Worm (Caenorhabditis elegans) whole organism, L2 larva: ENCODE results near the gene C56E10.3.

Experiments
- alr-1 ChIP-seq: fragments of 150-350 bp; optimal IDR thresholded peaks from 2 replicates; lab custom pipeline; 2014; ENCODE audit warnings: missing biosample characterization, missing genetic modification characterization
- ama-1 ChIP-seq: fragments of 150-350 bp; optimal IDR thresholded peaks from 2 replicates; lab custom pipeline; 2018; ENCODE audit warnings: inconsistent platforms
- lsy-2 ChIP-seq, 2 experiments: fragments of 150-350 bp in 1 of 2; sonication (generic microtip) in 1 of 2; optimal IDR thresholded peaks; 2 replicates each; lab custom pipeline; 2014 to 2017; ENCODE audit warnings: missing biosample characterization in 2 of 2, missing genetic modification characterization in 2 of 2
- nhr-11 ChIP-seq: fragments of 150-350 bp; optimal IDR thresholded peaks from 2 replicates; lab custom pipeline; 2014; ENCODE audit warnings: missing biosample characterization, missing genetic modification characterization
- nhr-21 ChIP-seq: fragments of 150-350 bp; optimal IDR thresholded peaks from 2 replicates; lab custom pipeline; 2014; ENCODE audit warnings: missing biosample characterization, missing genetic modification characterization
- nhr-77 ChIP-seq: fragments of 150-350 bp; optimal IDR thresholded peaks from 2 replicates; lab custom pipeline; 2014; ENCODE audit warnings: missing biosample characterization, missing genetic modification characterization
- peb-1 ChIP-seq: fragments of 150-350 bp; optimal IDR thresholded peaks from 2 replicates; lab custom pipeline; 2014; ENCODE audit warnings: missing biosample characterization, missing genetic modification characterization
- skn-1 ChIP-seq: sonication (generic microtip); optimal IDR thresholded peaks from 2 replicates; lab custom pipeline; 2017; ENCODE audit warnings: missing biosample characterization, missing genetic modification characterization
- unc-62 ChIP-seq: fragments of 150-350 bp; optimal IDR thresholded peaks from 2 replicates; lab custom pipeline; 2014; ENCODE audit warnings: missing biosample characterization, missing genetic modification reagents, missing genetic modification characterization
- zag-1 ChIP-seq: fragments of 150-350 bp; optimal IDR thresholded peaks from 2 replicates; lab custom pipeline; 2014; ENCODE audit warnings: missing biosample characterization, missing genetic modification characterization

DNA sequence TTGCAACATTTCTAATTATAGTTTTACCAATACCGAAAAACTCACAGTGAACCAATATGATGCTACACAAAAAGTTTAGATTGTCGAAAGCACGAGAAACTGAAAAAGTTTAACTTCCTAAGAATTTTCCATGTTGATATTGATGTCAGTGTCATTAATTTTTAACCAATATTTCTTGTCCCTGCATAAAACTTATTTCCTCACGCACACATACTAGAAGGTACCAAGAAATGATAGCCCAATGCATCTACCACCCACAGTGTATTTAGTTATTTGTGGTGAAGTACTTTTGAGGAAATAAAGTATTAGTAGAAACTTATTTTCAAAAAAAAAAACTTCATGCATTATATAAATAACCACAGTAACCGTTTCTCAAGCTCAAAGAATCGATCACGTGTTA lies 14.0 kb upstream of the C56E10.3 start, which contains the start of gene aexr-2:
- no peak for TF ChIP-seq nhr-11 (tag; lab: Kevin White, UChicago)
- no peak for TF ChIP-seq skn-1 (tag; lab: Kevin White, UChicago)
- no peak for TF ChIP-seq lsy-2 (tag; optimal IDR thresholded peaks at IDR 0.05; lab: Kevin White, UChicago)
- TF ChIP-seq unc-62, result no peak
- no peak for TF ChIP-seq peb-1 (tag; lab: Kevin White, UChicago)
- TF ChIP-seq nhr-77 (tag; lab: Kevin White, UChicago), result no peak
- TF ChIP-seq zag-1 (tag; lab: Kevin White, UChicago), result no peak
- TF ChIP-seq nhr-21 (tag; lab: Kevin White, UChicago), result no peak
- no peak for TF ChIP-seq alr-1
- TF ChIP-seq ama-1, result no peak
